Fruit fly (Drosophila melanogaster): ENCODE results near the gene Alp11.
A peak's percentile ranks its signal among the peaks of the same experiment; 100 is the strongest.

Alp11 gene

DNA sequence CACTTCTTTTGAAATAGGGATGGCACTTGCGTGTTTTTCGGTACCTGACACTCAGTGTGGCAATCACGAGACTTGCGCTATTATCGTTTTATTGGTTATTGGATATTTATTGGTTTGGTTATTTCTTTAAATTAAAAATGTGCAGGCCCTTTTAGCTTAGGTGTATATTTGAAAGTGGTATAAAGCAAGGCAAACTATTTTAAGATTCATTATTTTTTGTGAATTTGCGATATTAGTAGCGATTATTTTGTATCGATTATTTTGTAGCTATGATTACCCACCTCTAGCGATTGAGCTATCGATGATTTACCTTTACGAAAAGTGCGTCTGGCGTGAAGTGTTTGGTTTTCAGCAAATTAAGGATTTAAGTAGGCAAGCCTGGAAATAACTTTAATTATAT, 4.7 kb upstream of the Alp11 start, which contains the start of the genes CG9215 and CG8097 (continued):
- TF ChIP-seq Scr (GFP tag; IDR thresholded peaks at IDR 0.05; ENCODE audit: partially characterized antibody) (peak; percentile 98), CG17829 (tag; optimal IDR thresholded peaks at IDR 0.05) (peak; percentile 55), al (GFP tag; IDR thresholded peaks at IDR 0.05) (no peak), dpn (GFP tag; optimal IDR thresholded peaks at IDR 0.05) (peak; percentile 14 to 58), D (optimal IDR thresholded peaks at IDR 0.05) (no peak), D (GFP tag; optimal IDR thresholded peaks at IDR 0.05) (no peak), CG8944 (GFP tag; optimal IDR thresholded peaks at IDR 0.05) (peak; percentile 5), Kr (GFP tag; optimal IDR thresholded peaks at IDR 0.05) (no peak), CG18011 (GFP tag; optimal IDR thresholded peaks at IDR 0.05) (peak; percentile 8), CG4707 (GFP tag; optimal IDR thresholded peaks at IDR 0.05) (no peak), emc (GFP tag; optimal IDR thresholded peaks at IDR 0.05) (no peak), mam (GFP tag; optimal IDR thresholded peaks at IDR 0.05) (peak; percentile 54), Bdp1 (GFP tag; optimal IDR thresholded peaks at IDR 0.05) (no peak), CG3163 (GFP tag; optimal IDR thresholded peaks at IDR 0.05) (no peak), lmd (GFP tag; IDR thresholded peaks at IDR 0.05) (peak; percentile 22; the same call in 1 of the 2 replicates), jing (GFP tag; optimal IDR thresholded peaks at IDR 0.05) (no peak), Dbx (GFP tag; IDR thresholded peaks at IDR 0.05) (0 out of 3 replicates have a peak, but pooled peaks have one; percentile 15), luna (GFP tag; optimal IDR thresholded peaks at IDR 0.05) (peak; percentile 31), CG17359 (tag; optimal IDR thresholded peaks at IDR 0.05) (no peak), insv (GFP tag; optimal IDR thresholded peaks at IDR 0.05) (no peak), Hand (GFP tag; optimal IDR thresholded peaks at IDR 0.05) (no peak), Atf-2 (GFP tag; optimal IDR thresholded peaks at IDR 0.05) (no peak), fd96Cb (tag; optimal IDR thresholded peaks at IDR 0.05) (no peak), Sry-β (GFP tag; optimal IDR thresholded peaks at IDR 0.05) (peak; percentile 2), ranshi (GFP tag; IDR thresholded peaks at IDR 0.05) (no peak), Hr51 (GFP tag; optimal IDR thresholded peaks at IDR 0.05) (peak in 1 of 2 experiments; percentile 9), Lhr (GFP tag; optimal IDR thresholded peaks at IDR 0.05) (peak; percentile 36), CG10543 (GFP tag; optimal IDR thresholded peaks at IDR 0.05) (peak; percentile 37), exex (tag; optimal IDR thresholded peaks at IDR 0.05) (no peak), CG1529 (GFP tag; optimal IDR thresholded peaks at IDR 0.05) (no peak), ind (GFP tag; optimal IDR thresholded peaks at IDR 0.05) (peak; percentile 30), Bgb (GFP tag; IDR thresholded peaks at IDR 0.05; ENCODE audit: partially characterized antibody) (peak; percentile 91), Doc3 (GFP tag; IDR thresholded peaks at IDR 0.05; ENCODE audit: partially characterized antibody) (peak; percentile 97), CG9932 (GFP tag; IDR thresholded peaks at IDR 0.05) (peak; percentile 71), CG6854 (GFP tag; optimal IDR thresholded peaks at IDR 0.05) (no peak), p53 (GFP tag; optimal IDR thresholded peaks at IDR 0.05) (no peak), vnd (GFP tag; IDR thresholded peaks at IDR 0.05; ENCODE audit: partially characterized antibody) (peak; percentile 97), cas (GFP tag; IDR thresholded peaks at IDR 0.05) (no peak), amos (GFP tag; IDR thresholded peaks at IDR 0.05; ENCODE audit: partially characterized antibody) (peak; percentile 86), CG1792 (GFP tag; optimal IDR thresholded peaks at IDR 0.05) (peak; percentile 25), Optix (GFP tag; IDR thresholded peaks at IDR 0.05) (no peak), cg (GFP tag; optimal IDR thresholded peaks at IDR 0.05) (no peak), Fer1 (GFP tag; optimal IDR thresholded peaks at IDR 0.05) (peak; percentile 27), CG3995 (GFP tag; optimal IDR thresholded peaks at IDR 0.05) (peak; percentile 81), CG31365 (tag; optimal IDR thresholded peaks at IDR 0.05) (no peak), PHDP (tag; optimal IDR thresholded peaks at IDR 0.05) (no peak), vvl (GFP tag; IDR thresholded peaks at IDR 0.05) (no peak), pan (optimal IDR thresholded peaks at IDR 0.05) (no peak), pan (GFP tag; optimal IDR thresholded peaks at IDR 0.05 in 1 of 2, IDR thresholded peaks at IDR 0.05 in 1 of 2) (no peak), CG15073 (GFP tag; optimal IDR thresholded peaks at IDR 0.05) (no peak), CG17385 (GFP tag; optimal IDR thresholded peaks at IDR 0.05) (no peak)

All from whole organism, embryonic.